Worm (Caenorhabditis elegans): ENCODE measurements around the gene ubh-1.

The ubh-1 gene

DNA sequence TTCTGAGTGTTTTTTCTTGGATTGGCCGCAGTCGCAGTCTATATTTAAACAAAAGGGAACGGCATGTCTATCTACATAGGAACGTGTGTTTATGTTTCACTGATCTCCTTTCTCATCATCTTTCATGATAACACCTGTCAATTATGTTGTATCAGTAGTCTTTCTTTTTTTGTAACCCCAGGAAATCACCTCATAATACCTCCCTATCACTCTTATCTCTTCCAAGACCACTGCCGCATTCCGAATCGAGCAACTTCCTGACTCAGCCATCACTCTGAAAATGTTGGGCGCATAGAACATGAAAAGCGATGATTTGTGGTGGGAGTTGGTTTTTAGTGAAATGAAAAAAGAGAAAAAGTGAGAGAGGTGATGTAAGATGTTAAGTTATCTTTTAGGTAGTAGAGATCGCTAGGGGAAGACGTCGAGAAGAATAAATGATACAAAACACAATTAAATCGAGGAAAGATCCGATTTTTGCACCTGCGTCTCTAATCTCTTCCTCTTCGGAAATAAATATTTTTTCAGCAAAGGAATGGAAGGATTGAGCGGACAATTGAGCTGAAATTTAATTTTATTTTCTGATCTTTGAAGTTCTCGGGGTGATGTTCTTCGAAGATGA, 11.8 kb upstream of the ubh-1 start:
- no peak for TF ChIP-seq unc-62 (GFP tag; optimal IDR thresholded peaks at IDR 0.05)

DNA sequence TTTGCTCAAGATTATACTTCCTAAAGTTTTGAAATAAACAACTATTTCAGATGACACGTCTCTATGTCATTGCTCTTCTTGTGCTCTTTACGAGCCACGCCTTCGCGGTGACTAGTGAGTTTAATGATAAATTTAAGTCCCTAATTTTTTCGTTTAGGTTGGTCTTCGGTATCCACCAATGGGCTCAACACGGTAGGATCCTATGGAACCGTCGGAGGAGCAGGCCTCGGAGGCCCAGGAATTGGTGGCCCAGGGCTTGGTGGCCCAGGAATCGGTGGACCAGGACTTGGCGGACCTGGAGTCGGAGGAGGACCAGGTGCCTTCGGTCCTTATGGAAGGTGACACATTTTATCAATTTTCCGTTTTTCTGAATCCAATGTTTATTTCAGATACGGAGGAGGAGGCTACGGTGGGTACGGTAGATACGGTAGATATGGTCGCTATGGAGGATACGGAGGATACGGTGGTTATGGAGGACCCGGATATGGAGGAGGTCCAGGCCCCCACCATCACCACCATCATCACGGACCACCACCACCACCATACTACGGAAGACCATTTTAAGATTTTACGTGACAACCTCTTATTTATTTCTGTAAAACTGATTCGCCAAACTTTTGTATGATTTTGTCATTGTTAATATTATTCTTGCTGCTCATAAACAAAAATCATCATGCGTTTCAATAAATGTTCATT, 9.3 kb upstream of the ubh-1 start, which contains the start of the genes F46E10.2 and F46E10.18:
Gene F46E10.2, plus strand, starts transcription at position 51 of the 696 bp plus-strand sequence.
Gene F46E10.18, plus strand, starts transcription at position 646 of the 696 bp plus-strand sequence.
- TF ChIP-seq unc-62 (GFP tag; optimal IDR thresholded peaks at IDR 0.05): no peak

- TF ChIP-seq unc-62 (GFP tag; optimal IDR thresholded peaks at IDR 0.05): no peak
Measured at ce11 chrV:6518225-6518396, 6.9 kb upstream of the ubh-1 start, which contains the start of gene F46E10.3. F46E10.3 (plus strand) TSS chrV:6518297.

DNA sequence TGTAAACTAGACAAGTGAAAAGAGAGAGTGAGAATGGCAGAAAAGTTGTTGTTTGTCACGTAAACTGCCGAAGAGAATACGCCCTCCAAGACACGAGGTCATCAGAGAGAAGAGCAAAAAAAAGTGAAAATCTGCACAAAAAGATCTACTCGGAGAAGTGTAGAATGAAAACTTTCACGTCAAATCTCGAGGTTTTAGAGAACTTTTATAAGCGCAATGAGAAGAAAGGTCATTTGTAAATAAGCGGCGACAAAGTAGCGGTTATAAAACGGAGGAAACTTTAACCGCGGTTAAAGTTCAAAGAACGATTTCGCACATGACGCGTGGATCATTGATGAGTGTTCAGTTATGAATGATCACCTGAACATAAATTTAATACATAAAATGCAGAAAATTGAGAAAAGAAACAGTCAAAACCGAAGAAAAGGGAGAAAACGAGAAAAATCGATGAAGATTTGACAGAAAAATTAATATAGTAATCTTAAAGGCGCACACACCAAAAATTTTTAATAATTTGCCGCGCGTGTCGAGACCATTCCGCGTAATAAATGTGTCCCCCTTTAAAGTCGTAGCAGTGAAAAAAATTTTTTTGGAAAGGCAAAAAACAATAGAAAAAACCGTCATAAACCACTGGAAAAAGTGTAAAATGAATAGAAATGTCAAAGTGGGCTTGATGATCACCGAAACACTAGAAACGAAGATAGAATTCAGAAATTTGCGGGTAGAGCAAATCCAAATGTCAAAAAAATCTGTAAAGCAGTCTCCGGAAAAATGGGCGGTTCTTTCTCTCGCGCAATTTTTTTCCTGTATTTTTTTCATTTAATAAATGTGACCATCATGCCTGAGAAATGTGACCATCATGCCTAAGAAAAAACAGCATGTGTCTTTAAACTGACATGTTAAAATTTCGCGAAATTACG, 6.4 kb upstream of the ubh-1 start:
- no peak for TF ChIP-seq unc-62 (GFP tag; optimal IDR thresholded peaks at IDR 0.05)

DNA sequence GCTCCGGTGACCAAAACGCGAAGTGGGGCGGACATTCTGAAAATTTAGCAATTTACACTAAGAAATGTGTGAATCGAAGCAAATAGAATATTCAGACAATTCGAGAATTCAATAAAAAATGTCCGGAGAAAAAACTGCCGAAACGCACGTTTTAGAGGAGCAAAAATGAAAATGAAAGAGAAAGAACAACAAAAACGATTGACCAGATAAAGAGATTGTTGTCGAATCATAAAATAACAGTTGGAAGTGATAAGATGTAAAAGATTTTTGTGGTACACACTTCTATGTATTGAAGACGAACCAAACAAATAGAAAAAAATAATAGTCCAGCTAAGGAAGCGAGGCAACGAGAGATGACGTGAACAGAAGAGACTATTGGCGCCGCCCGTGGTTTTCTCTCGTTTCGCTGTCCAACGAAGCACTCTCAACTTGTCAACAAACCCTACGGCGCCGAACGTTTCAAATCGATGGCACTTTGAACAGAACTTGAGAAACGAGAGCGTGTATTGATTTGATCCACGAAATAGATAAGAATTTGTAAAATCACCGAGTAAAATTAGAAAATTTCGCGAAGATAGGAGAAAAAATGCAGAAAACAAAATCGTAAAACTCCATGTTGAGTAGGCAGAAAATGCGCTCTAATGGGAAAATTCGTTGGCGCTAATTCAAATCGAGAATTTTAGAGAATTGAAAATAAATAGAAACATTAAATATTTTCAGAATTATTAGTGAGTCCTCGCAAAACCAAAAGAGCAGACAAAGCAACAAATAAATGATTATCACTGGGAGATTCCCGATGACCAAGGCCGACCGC, 5.5 kb upstream of the ubh-1 start, which contains the start of gene mdh-1:
Gene mdh-1, minus strand, starts transcription at position 36 of the 814 bp plus-strand sequence.
- TF ChIP-seq unc-62 (GFP tag; optimal IDR thresholded peaks at IDR 0.05): no peak

DNA sequence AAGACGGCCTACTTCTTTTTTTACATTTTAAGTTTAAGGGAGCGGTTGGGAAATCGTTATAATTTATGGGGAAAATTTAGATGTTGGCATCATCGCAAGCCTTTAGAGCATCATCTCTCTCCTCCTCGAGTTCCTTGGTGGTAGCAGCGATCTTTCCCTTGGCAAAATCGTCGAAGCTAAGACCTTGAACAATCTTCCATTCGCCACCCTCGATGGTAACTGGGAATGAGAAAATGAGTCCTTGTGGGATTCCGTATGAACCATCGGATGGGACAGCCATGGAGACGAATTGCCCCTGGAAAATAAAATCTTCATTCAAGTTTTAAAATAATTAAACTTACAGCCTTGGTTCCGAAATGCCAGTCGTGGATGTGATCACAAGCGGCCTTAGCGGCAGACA, 4.1 kb upstream of the ubh-1 start:
- TF ChIP-seq unc-62 (GFP tag; optimal IDR thresholded peaks at IDR 0.05): no peak

- no peak for TF ChIP-seq unc-62 (GFP tag; optimal IDR thresholded peaks at IDR 0.05)
Measured at ce11 chrV:6514887-6515324, 3.7 kb upstream of the ubh-1 start, which contains the start of gene dpy-11. dpy-11 (minus strand) TSS chrV:6515240.

- no peak for TF ChIP-seq unc-62 (GFP tag; optimal IDR thresholded peaks at IDR 0.05)
Measured at ce11 chrV:6513786-6514430, 2.7 kb upstream of the ubh-1 start.

DNA sequence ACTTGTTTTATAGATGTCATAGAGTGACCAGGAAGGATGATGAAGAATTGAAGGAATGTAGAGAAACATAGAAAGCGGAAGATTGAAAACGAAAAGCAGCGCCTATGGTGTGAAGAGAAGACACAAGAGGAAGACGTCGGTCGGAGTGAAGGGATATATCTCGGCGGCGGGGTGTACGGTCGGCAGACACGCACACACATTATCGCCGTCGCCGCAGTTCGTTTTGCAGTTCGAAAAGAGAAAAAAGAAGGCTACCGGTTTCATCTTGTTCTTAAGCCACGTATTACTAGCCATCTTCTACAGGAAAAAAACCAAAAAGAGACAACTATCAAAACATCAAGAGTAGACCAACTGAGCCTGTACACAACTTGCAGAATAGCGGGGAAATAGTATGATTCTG, 2.1 kb upstream of the ubh-1 start:
- no peak for TF ChIP-seq unc-62 (GFP tag; optimal IDR thresholded peaks at IDR 0.05)

- TF ChIP-seq unc-62 (GFP tag; optimal IDR thresholded peaks at IDR 0.05): no peak
Measured at ce11 chrV:6510622-6511021, 587 bp downstream of the ubh-1 start.

- TF ChIP-seq unc-62 (GFP tag; optimal IDR thresholded peaks at IDR 0.05): no peak
Measured at ce11 chrV:6509717-6510116, 1.5 kb downstream of the ubh-1 start, which contains the start of gene ubh-2. ubh-2 (minus strand) TSS chrV:6509817.

- TF ChIP-seq unc-62 (GFP tag; optimal IDR thresholded peaks at IDR 0.05): no peak
Measured at ce11 chrV:6508703-6509102, 2.5 kb downstream of the ubh-1 start, which contains the start of gene ubh-3. ubh-3 (minus strand) TSS chrV:6508803.

- no peak for TF ChIP-seq unc-62 (GFP tag; optimal IDR thresholded peaks at IDR 0.05)
Measured at ce11 chrV:6506238-6506956, 4.8 kb downstream of the ubh-1 start.

ce11 chrV:6505339-6505811, 5.8 kb downstream of the ubh-1 start, which contains the start of gene W01A11.7:
W01A11.7 (minus strand) TSS chrV:6505389.
- no peak for TF ChIP-seq unc-62 (GFP tag; optimal IDR thresholded peaks at IDR 0.05)
